Fruit fly (Drosophila melanogaster) whole organism, prepupa: ENCODE results near the gene RpL8.
A peak's percentile ranks its signal among the peaks of the same experiment; 100 is the strongest.

Experiments used
- CG11294 ChIP-seq: fragments of 200-800 bp; sonication (Bioruptor generic); IDR thresholded peaks from 2 replicates; pipeline ENCODE4 v1.3.6; 2022; ENCODE audit warnings: missing biosample characterization, missing genetic modification characterization
- CG11762 ChIP-seq: fragments of 200-800 bp; sonication (Bioruptor generic); optimal IDR thresholded peaks from 3 replicates; lab custom pipeline; 2016; ENCODE audit warnings: missing biosample characterization, missing genetic modification characterization; ENCODE audit not compliant: insufficient read depth
- CG11902 ChIP-seq: fragments of 200-800 bp; sonication (Bioruptor generic); optimal IDR thresholded peaks from 3 replicates; lab custom pipeline; 2016; ENCODE audit warnings: missing biosample characterization, missing genetic modification characterization
- CG15336 ChIP-seq: fragments of 200-800 bp; sonication (Bioruptor generic); IDR thresholded peaks from 2 replicates; pipeline ENCODE4 v1.3.6; 2022; ENCODE audit warnings: missing biosample characterization, missing genetic modification characterization
- CG1621 ChIP-seq: fragments of 200-800 bp; sonication (Bioruptor generic); optimal IDR thresholded peaks from 3 replicates; lab custom pipeline; 2018; ENCODE audit warnings: missing biosample characterization, mild to moderate bottlenecking, missing genetic modification characterization
- CG16779 ChIP-seq: fragments of 200-800 bp; sonication (Bioruptor generic); optimal IDR thresholded peaks from 3 replicates; lab custom pipeline; 2017; ENCODE audit warnings: missing biosample characterization, mild to moderate bottlenecking, missing genetic modification characterization
- CG3032 ChIP-seq: fragments of 200-800 bp; optimal IDR thresholded peaks from 2 replicates; lab custom pipeline; 2019; ENCODE audit warnings: missing biosample characterization, mild to moderate bottlenecking, missing genetic modification characterization, moderate library complexity
- CG32006 ChIP-seq: fragments of 200-800 bp; sonication (Bioruptor generic); optimal IDR thresholded peaks from 3 replicates; lab custom pipeline; 2017; ENCODE audit warnings: missing biosample characterization, mild to moderate bottlenecking, missing genetic modification characterization
- CG34406 ChIP-seq: fragments of 200-800 bp; sonication (Bioruptor generic); optimal IDR thresholded peaks from 3 replicates; lab custom pipeline; 2016; ENCODE audit warnings: missing biosample characterization, missing genetic modification characterization
- CG4318 ChIP-seq: fragments of 200-800 bp; sonication (Bioruptor generic); optimal IDR thresholded peaks from 3 replicates; lab custom pipeline; 2017; ENCODE audit warnings: missing biosample characterization, mild to moderate bottlenecking, missing genetic modification characterization
- CG6163 ChIP-seq: fragments of 200-800 bp; sonication (Bioruptor generic); IDR thresholded peaks from 3 replicates; pipeline ENCODE4 v1.3.6; 2022; ENCODE audit warnings: missing biosample characterization, missing genetic modification characterization
- CG6276 ChIP-seq: fragments of 200-800 bp; sonication (Bioruptor generic); optimal IDR thresholded peaks from 2 replicates; lab custom pipeline; 2017; ENCODE audit warnings: missing biosample characterization, mild to moderate bottlenecking, missing genetic modification characterization
- CG6808 ChIP-seq: fragments of 200-800 bp; sonication (Bioruptor generic); optimal IDR thresholded peaks from 3 replicates; lab custom pipeline; 2017; ENCODE audit warnings: missing biosample characterization, missing genetic modification characterization, mild to moderate bottlenecking, moderate library complexity, missing genetic modification reagents
- CG6854 ChIP-seq: fragments of 200-800 bp; sonication (Bioruptor generic); optimal IDR thresholded peaks from 2 replicates; lab custom pipeline; 2017; ENCODE audit warnings: missing biosample characterization, mild to moderate bottlenecking, missing genetic modification characterization
- CG7368 ChIP-seq: fragments of 200-800 bp; sonication (Bioruptor generic); optimal IDR thresholded peaks from 3 replicates; lab custom pipeline; 2016; ENCODE audit warnings: missing biosample characterization, missing genetic modification characterization
- CG8119 ChIP-seq: fragments of 200-800 bp; sonication (Bioruptor generic); IDR thresholded peaks from 3 replicates; pipeline ENCODE4 v1.3.6; 2022; ENCODE audit warnings: missing biosample characterization, missing genetic modification characterization
- CG8632 ChIP-seq: fragments of 200-800 bp; sonication (Bioruptor generic); optimal IDR thresholded peaks from 3 replicates; lab custom pipeline; 2016; ENCODE audit warnings: missing biosample characterization, missing genetic modification characterization
- Eip78C ChIP-seq: fragments of 200-800 bp; sonication (Bioruptor generic); peaks from one replicate; lab custom pipeline; 2016; ENCODE audit warnings: missing biosample characterization, missing genetic modification characterization
- Eip93F ChIP-seq: fragments of 200-800 bp; sonication (Bioruptor generic); optimal IDR thresholded peaks from 2 replicates; lab custom pipeline; 2016; ENCODE audit warnings: missing biosample characterization, mild to moderate bottlenecking, missing genetic modification characterization
- Gug ChIP-seq: fragments of 200-800 bp; sonication (Bioruptor generic); IDR thresholded peaks from 2 replicates; pipeline ENCODE4 v1.3.6; 2022; ENCODE audit warnings: missing biosample characterization, missing genetic modification characterization
- Hr38 ChIP-seq: sonication (Bioruptor generic); optimal IDR thresholded peaks from 2 replicates; lab custom pipeline; 2016; ENCODE audit warnings: missing biosample characterization, missing genetic modification characterization
- Hr39 ChIP-seq: fragments of 200-800 bp; sonication (Bioruptor generic); optimal IDR thresholded peaks from 2 replicates; lab custom pipeline; 2016; ENCODE audit warnings: missing biosample characterization, missing genetic modification characterization
- Hr4 ChIP-seq: fragments of 200-800 bp; sonication (Bioruptor generic); optimal IDR thresholded peaks from 3 replicates; lab custom pipeline; 2016; ENCODE audit warnings: missing biosample characterization, missing genetic modification characterization
- Lpt ChIP-seq: fragments of 200-800 bp; sonication (Bioruptor generic); optimal IDR thresholded peaks from 3 replicates; lab custom pipeline; 2016; ENCODE audit warnings: missing biosample characterization, missing genetic modification characterization
- Met ChIP-seq: fragments of 200-800 bp; sonication (Bioruptor generic); optimal IDR thresholded peaks from 3 replicates; lab custom pipeline; 2016; ENCODE audit warnings: missing biosample characterization, missing genetic modification characterization
- OdsH ChIP-seq: fragments of 200-800 bp; sonication (Bioruptor generic); optimal IDR thresholded peaks from 3 replicates; lab custom pipeline; 2016; ENCODE audit warnings: missing biosample characterization, missing genetic modification characterization
- Smox ChIP-seq: fragments of 200-800 bp; sonication (Bioruptor generic); optimal IDR thresholded peaks from 3 replicates; lab custom pipeline; 2016; ENCODE audit warnings: missing biosample characterization, missing genetic modification characterization
- Sox102F ChIP-seq: fragments of 200-800 bp; sonication (Bioruptor generic); optimal IDR thresholded peaks from 2 replicates; lab custom pipeline; 2016; ENCODE audit warnings: missing biosample characterization, mild to moderate bottlenecking, missing genetic modification characterization
- Sox14 ChIP-seq: fragments of 200-800 bp; sonication (Bioruptor generic); optimal IDR thresholded peaks from 3 replicates; lab custom pipeline; 2016; ENCODE audit warnings: missing biosample characterization, missing genetic modification characterization
- achi ChIP-seq: fragments of 200-800 bp; sonication (Bioruptor generic); optimal IDR thresholded peaks from 3 replicates; lab custom pipeline; 2016; ENCODE audit warnings: missing biosample characterization, missing genetic modification characterization
- acj6 ChIP-seq: fragments of 200-800 bp; sonication (Bioruptor generic); optimal IDR thresholded peaks from 3 replicates; lab custom pipeline; 2016; ENCODE audit warnings: missing biosample characterization, missing genetic modification characterization
- cyc ChIP-seq: fragments of 200-800 bp; sonication (Bioruptor generic); optimal IDR thresholded peaks from 3 replicates; lab custom pipeline; 2016; ENCODE audit warnings: missing biosample characterization, missing genetic modification characterization
- dsx ChIP-seq: fragments of 200-800 bp; optimal IDR thresholded peaks from 3 replicates; lab custom pipeline; 2019; ENCODE audit warnings: missing biosample characterization, mild to moderate bottlenecking, missing genetic modification characterization, moderate library complexity; ENCODE audit not compliant: poor library complexity, severe bottlenecking
- eg ChIP-seq: fragments of 200-800 bp; sonication (Bioruptor generic); IDR thresholded peaks from 3 replicates; pipeline ENCODE4 v1.3.6; 2022; ENCODE audit warnings: missing biosample characterization, missing genetic modification characterization
- esn ChIP-seq: fragments of 200-800 bp; sonication (Bioruptor generic); optimal IDR thresholded peaks from 2 replicates; lab custom pipeline; 2016; ENCODE audit warnings: missing biosample characterization, mild to moderate bottlenecking, missing genetic modification characterization, moderate library complexity
- fd59A ChIP-seq: fragments of 200-800 bp; sonication (Bioruptor generic); optimal IDR thresholded peaks from 2 replicates; lab custom pipeline; 2017; ENCODE audit warnings: missing biosample characterization, mild to moderate bottlenecking, missing genetic modification characterization, missing genetic modification reagents
- lz ChIP-seq: fragments of 200-800 bp; sonication (Bioruptor generic); optimal IDR thresholded peaks from 3 replicates; lab custom pipeline; 2016; ENCODE audit warnings: missing biosample characterization, missing genetic modification characterization
- pdm3 ChIP-seq: fragments of 200-800 bp; sonication (Bioruptor generic); optimal IDR thresholded peaks from 3 replicates; lab custom pipeline; 2016; ENCODE audit warnings: missing biosample characterization, missing genetic modification characterization
- salr ChIP-seq, 2 experiments: fragments of 200-800 bp; sonication (Bioruptor generic); optimal IDR thresholded peaks; 3 replicates each; lab custom pipeline; 2016 to 2018; ENCODE audit warnings: missing biosample characterization in 2 of 2, missing genetic modification characterization in 2 of 2, mild to moderate bottlenecking in 1 of 2
- ss ChIP-seq, 2 experiments: fragments of 200-800 bp; sonication (Bioruptor generic); optimal IDR thresholded peaks; 2 replicates in 1 of 2; 3 replicates in 1 of 2; lab custom pipeline; 2017 to 2018; ENCODE audit warnings: mild to moderate bottlenecking in 2 of 2, missing biosample characterization in 2 of 2, missing genetic modification characterization in 2 of 2, moderate library complexity in 1 of 2
- svp ChIP-seq: fragments of 200-800 bp; sonication (Bioruptor generic); peaks from one replicate; lab custom pipeline; 2016; ENCODE audit warnings: missing biosample characterization, missing genetic modification characterization
- topi ChIP-seq: fragments of 200-800 bp; sonication (Bioruptor generic); optimal IDR thresholded peaks from 3 replicates; lab custom pipeline; 2016; ENCODE audit warnings: missing biosample characterization, missing genetic modification characterization
- vri ChIP-seq: fragments of 200-800 bp; sonication (Bioruptor generic); optimal IDR thresholded peaks from 3 replicates; lab custom pipeline; 2016; ENCODE audit warnings: missing biosample characterization, mild to moderate bottlenecking, missing genetic modification characterization

The RpL8 gene

DNA sequence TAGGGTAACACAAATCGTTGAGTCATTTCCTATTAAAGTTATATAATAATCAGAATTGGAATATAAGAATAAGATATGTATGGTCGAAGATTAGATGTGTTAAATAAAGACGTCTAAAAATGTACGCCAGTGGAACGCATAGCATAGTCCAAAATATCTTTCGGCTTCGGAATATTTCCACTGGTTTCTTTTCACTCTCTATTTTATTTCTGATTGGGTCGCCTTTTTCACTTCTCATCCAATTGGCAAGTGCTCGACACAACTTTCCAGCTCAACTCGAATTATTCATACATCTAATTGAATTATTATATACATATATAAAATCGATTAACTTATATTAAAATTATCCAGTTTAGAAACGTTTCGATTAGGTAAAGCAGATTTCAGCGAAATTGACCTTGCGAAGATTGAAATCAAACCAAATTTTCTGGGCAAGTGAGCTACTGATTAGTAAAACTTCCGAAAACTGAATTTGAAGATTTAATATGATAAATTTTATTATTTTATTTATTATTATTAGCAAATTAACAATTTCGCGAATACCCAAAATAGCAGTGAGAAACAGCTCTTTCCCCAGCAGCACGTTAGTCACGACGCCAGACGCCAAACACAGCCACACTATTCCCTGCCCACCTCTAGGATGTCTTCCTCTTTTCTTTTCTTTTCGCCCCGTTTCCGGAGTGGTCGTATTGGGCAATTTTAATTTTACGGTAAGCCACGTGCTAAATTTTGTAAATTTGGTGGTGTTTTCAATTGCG lies at the start of gene RpL8 (continued):
- TF ChIP-seq eg (GFP tag; lab: Robert Waterston, UW) (peak; percentile 84), cyc (GFP tag; lab: Kevin White, UChicago) (peak; percentile 81), CG11294 (peak; percentile 35), CG6163 (GFP tag; lab: Robert Waterston, UW) (peak; percentile 91), svp (GFP tag; lab: Kevin White, UChicago) (peak; percentile 68), Hr4 (peak; percentile 58), Sox14 (GFP tag; lab: Kevin White, UChicago) (peak; percentile 58), esn (GFP tag; lab: Kevin White, UChicago) (peak; percentile 77), CG15336 (GFP tag; lab: Robert Waterston, UW) (peak; percentile 28; the same call in 1 of the 2 replicates), Met (GFP tag; lab: Kevin White, UChicago) (peak; percentile 75)

DNA sequence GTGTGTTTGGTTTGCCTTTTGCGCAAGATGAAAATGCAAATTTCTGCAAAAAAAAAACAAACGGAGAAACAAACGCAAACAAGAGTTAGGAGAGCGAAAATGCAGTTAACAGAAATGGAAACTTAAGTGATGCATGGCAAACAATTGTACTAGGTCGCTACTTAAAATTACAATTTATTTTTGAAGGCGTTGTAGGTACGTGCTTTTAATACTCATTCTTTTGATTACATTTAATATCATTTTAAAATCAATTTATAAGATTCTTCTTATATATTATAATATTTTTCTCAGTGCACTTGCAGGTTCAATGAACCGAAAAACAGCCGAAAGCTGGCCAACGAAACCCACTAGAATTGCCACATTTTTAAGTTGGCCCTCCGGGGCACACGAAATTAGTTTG lies 45.9 kb upstream of the RpL8 start:
- TF ChIP-seq CG1621 (tag; lab: Kevin White, UChicago) (no peak), CG15336 (GFP tag; lab: Robert Waterston, UW) (peak; percentile 58; the same call in 1 of the 2 replicates), eg (GFP tag; lab: Robert Waterston, UW) (peak; percentile 33; the same call in 2 of the 3 replicates), svp (GFP tag; lab: Kevin White, UChicago) (no peak), CG4318 (peak; percentile 46), Hr4 (peak; percentile 50), CG6808 (no peak), CG7368 (GFP tag; lab: Kevin White, UChicago) (no peak), CG6854 (no peak), achi (GFP tag; lab: Kevin White, UChicago) (peak; percentile 16), topi (no peak), acj6 (GFP tag; lab: Kevin White, UChicago) (no peak), CG11762 (GFP tag; lab: Kevin White, UChicago) (no peak), Lpt (GFP tag; lab: Kevin White, UChicago) (peak; percentile 1), OdsH (peak; percentile 11), CG6276 (GFP tag; lab: Kevin White, UChicago) (peak; percentile 11), CG34406 (GFP tag; lab: Kevin White, UChicago) (no peak), lz (GFP tag; lab: Kevin White, UChicago) (no peak), CG8119 (peak; percentile 24; the same call in 1 of the 3 replicates), CG6163 (GFP tag; lab: Robert Waterston, UW) (0 out of 3 replicates have a peak, but pooled peaks have one; percentile 38), dsx (GFP tag; lab: Kevin White, UChicago) (no peak), Sox102F (no peak), Hr39 (GFP tag; lab: Kevin White, UChicago) (no peak), Eip93F (GFP tag; lab: Kevin White, UChicago) (no peak), CG8632 (GFP tag; lab: Kevin White, UChicago) (no peak), salr (GFP tag; optimal IDR thresholded peaks at IDR 0.05; lab: Kevin White, UChicago) (no peak), Eip78C (peak; percentile 72), ss (GFP tag; optimal IDR thresholded peaks at IDR 0.05; lab: Kevin White, UChicago) (no peak), Hr38 (GFP tag; lab: Kevin White, UChicago) (no peak), fd59A (GFP tag; lab: Kevin White, UChicago) (no peak), Smox (GFP tag; lab: Kevin White, UChicago) (no peak), CG32006 (GFP tag; lab: Kevin White, UChicago) (peak; percentile 65), CG3032 (no peak), CG11294 (no peak), CG11902 (GFP tag; lab: Kevin White, UChicago) (no peak), Sox14 (GFP tag; lab: Kevin White, UChicago) (no peak), vri (GFP tag; lab: Kevin White, UChicago) (no peak), pdm3 (GFP tag; lab: Kevin White, UChicago) (no peak), Gug (no peak), CG16779 (tag; lab: Kevin White, UChicago) (no peak)
